Fruit fly (Drosophila melanogaster) whole organism, embryonic: ENCODE measurements around the gene Pbp45.
A peak's percentile ranks its signal among the peaks of the same experiment; 100 is the strongest.

ENCODE experiments used
- Awh ChIP-seq: fragments of 200-800 bp; sonication (Bioruptor generic); IDR thresholded peaks from 2 replicates; pipeline ENCODE4, ENCODE4 v1.3.6; 2022; ENCODE audit warnings: missing biosample characterization, missing genetic modification characterization
- CG10543 ChIP-seq: fragments of 200-800 bp; sonication (Bioruptor generic); optimal IDR thresholded peaks from 3 replicates; lab custom pipeline; 2017; ENCODE audit warnings: missing biosample characterization, mild to moderate bottlenecking, missing genetic modification characterization, moderate library complexity
- CG10959 ChIP-seq: fragments of 200-800 bp; sonication (Bioruptor generic); IDR thresholded peaks from 2 replicates; pipeline ENCODE4 v1.3.6; 2022; ENCODE audit warnings: missing biosample characterization, missing genetic modification characterization
- CG11723 ChIP-seq: fragments of 200-800 bp; sonication (Bioruptor generic); optimal IDR thresholded peaks from 2 replicates; lab custom pipeline; 2017; ENCODE audit warnings: missing biosample characterization, mild to moderate bottlenecking, missing genetic modification characterization
- CG12236 ChIP-seq: fragments of 200-800 bp; sonication (Bioruptor generic); optimal IDR thresholded peaks from 2 replicates; lab custom pipeline; 2016; ENCODE audit warnings: missing biosample characterization, missing genetic modification characterization
- CG12744 ChIP-seq: fragments of 200-800 bp; sonication (Bioruptor generic); optimal IDR thresholded peaks from 2 replicates; lab custom pipeline; 2016; ENCODE audit warnings: missing biosample characterization, missing genetic modification characterization
- CG13287 ChIP-seq: fragments of 200-800 bp; sonication (Bioruptor generic); IDR thresholded peaks from 2 replicates; pipeline ENCODE4 v1.3.6; 2022; ENCODE audit warnings: missing biosample characterization, missing genetic modification characterization; ENCODE audit not compliant: partially characterized antibody
- CG14014 ChIP-seq: fragments of 200-800 bp; sonication (Bioruptor generic); IDR thresholded peaks from 2 replicates; pipeline ENCODE4 v1.3.6; 2022; ENCODE audit warnings: missing biosample characterization, missing genetic modification characterization
- CG15479 ChIP-seq: fragments of 200-800 bp; sonication (Bioruptor generic); optimal IDR thresholded peaks from 3 replicates; lab custom pipeline; 2019; ENCODE audit warnings: missing biosample characterization, mild to moderate bottlenecking, missing genetic modification characterization, moderate library complexity
- CG18599 ChIP-seq: fragments of 200-800 bp; sonication (Bioruptor generic); optimal IDR thresholded peaks from 3 replicates; lab custom pipeline; 2017; ENCODE audit warnings: missing biosample characterization, missing genetic modification characterization, mild to moderate bottlenecking, moderate library complexity, missing genetic modification reagents
- CG2116 ChIP-seq: fragments of 200-800 bp; sonication (Bioruptor generic); optimal IDR thresholded peaks from 3 replicates; lab custom pipeline; 2018; ENCODE audit warnings: missing biosample characterization, mild to moderate bottlenecking, missing genetic modification characterization
- CG34224 ChIP-seq: fragments of 200-800 bp; sonication (Bioruptor generic); IDR thresholded peaks from 3 replicates; pipeline ENCODE4 v1.3.6; 2022; ENCODE audit warnings: missing biosample characterization, missing genetic modification characterization; ENCODE audit not compliant: partially characterized antibody
- CG34422 ChIP-seq: fragments of 200-800 bp; sonication (Bioruptor generic); IDR thresholded peaks from 3 replicates; pipeline ENCODE4 v1.3.6; 2022; ENCODE audit warnings: missing biosample characterization, missing genetic modification characterization
- CG4854 ChIP-seq: fragments of 200-800 bp; sonication (Bioruptor generic); optimal IDR thresholded peaks from 2 replicates; lab custom pipeline; 2016; ENCODE audit warnings: missing biosample characterization, missing genetic modification characterization, inconsistent platforms
- CG6765 ChIP-seq: fragments of 200-800 bp; sonication (Bioruptor generic); optimal IDR thresholded peaks from 3 replicates; lab custom pipeline; 2017; ENCODE audit warnings: missing biosample characterization, mild to moderate bottlenecking, missing genetic modification characterization
- CG7271 ChIP-seq: fragments of 200-800 bp; sonication (Bioruptor generic); optimal IDR thresholded peaks from 2 replicates; lab custom pipeline; 2018; ENCODE audit warnings: missing biosample characterization, mild to moderate bottlenecking, missing genetic modification characterization, moderate library complexity
- CG7928 ChIP-seq: fragments of 200-800 bp; sonication (Bioruptor generic); optimal IDR thresholded peaks from 2 replicates; lab custom pipeline; 2017; ENCODE audit warnings: missing biosample characterization, mild to moderate bottlenecking, missing genetic modification characterization
- CG9609 ChIP-seq: fragments of 200-800 bp; sonication (Bioruptor generic); optimal IDR thresholded peaks from 3 replicates; lab custom pipeline; 2016; ENCODE audit warnings: missing biosample characterization, missing genetic modification characterization
- CoRest ChIP-seq: fragments of 200-800 bp; sonication (Bioruptor generic); optimal IDR thresholded peaks from 3 replicates; lab custom pipeline; 2018; ENCODE audit warnings: missing biosample characterization, mild to moderate bottlenecking, missing genetic modification characterization, moderate library complexity
- Dek ChIP-seq: fragments of 200-800 bp; sonication (Bioruptor generic); optimal IDR thresholded peaks from 3 replicates; lab custom pipeline; 2019; ENCODE audit warnings: missing biosample characterization, mild to moderate bottlenecking, missing genetic modification characterization, moderate library complexity
- Dip3 ChIP-seq: fragments of 200-800 bp; sonication (Bioruptor generic); optimal IDR thresholded peaks from 3 replicates; lab custom pipeline; 2016; ENCODE audit warnings: missing biosample characterization, missing genetic modification characterization
- ERR ChIP-seq: fragments of 200-800 bp; sonication (Bioruptor generic); optimal IDR thresholded peaks from 2 replicates; lab custom pipeline; 2016; ENCODE audit warnings: missing biosample characterization, missing genetic modification characterization
- Eip74EF ChIP-seq, 2 experiments: fragments of 200-800 bp in 1 of 2; fragments of >200 bp in 1 of 2; sonication (Bioruptor generic) in 1 of 2; optimal IDR thresholded peaks; 2 replicates each; lab custom pipeline; 2017 to 2019; ENCODE audit warnings: missing biosample characterization in 2 of 2, missing genetic modification characterization in 2 of 2, mild to moderate bottlenecking in 1 of 2, moderate library complexity in 1 of 2
- Ets97D ChIP-seq: fragments of 200-800 bp; sonication (Bioruptor generic); optimal IDR thresholded peaks from 3 replicates; lab custom pipeline; 2016; ENCODE audit warnings: missing biosample characterization, missing genetic modification characterization
- Hey ChIP-seq: fragments of 200-800 bp; sonication (Bioruptor generic); optimal IDR thresholded peaks from 3 replicates; lab custom pipeline; 2018; ENCODE audit warnings: missing biosample characterization, mild to moderate bottlenecking, missing genetic modification characterization
- Hr3 ChIP-seq: fragments of 200-800 bp; sonication (Bioruptor generic); optimal IDR thresholded peaks from 3 replicates; lab custom pipeline; 2016; ENCODE audit warnings: missing biosample characterization, missing genetic modification characterization
- MTF-1 ChIP-seq: fragments of 200-800 bp; sonication (Bioruptor generic); optimal IDR thresholded peaks from 2 replicates; lab custom pipeline; 2018; ENCODE audit warnings: missing biosample characterization, mild to moderate bottlenecking, missing genetic modification characterization, borderline replicate concordance
- Side ChIP-seq: fragments of 200-800 bp; sonication (Bioruptor generic); optimal IDR thresholded peaks from 2 replicates; lab custom pipeline; 2016; ENCODE audit warnings: missing biosample characterization, missing genetic modification characterization
- Sox100B ChIP-seq: fragments of 200-800 bp; sonication (Bioruptor generic); optimal IDR thresholded peaks from 3 replicates; lab custom pipeline; 2018; ENCODE audit warnings: missing biosample characterization, mild to moderate bottlenecking, missing genetic modification characterization
- Sox102F ChIP-seq: fragments of 200-800 bp; sonication (Bioruptor generic); optimal IDR thresholded peaks from 2 replicates; lab custom pipeline; 2018; ENCODE audit warnings: missing biosample characterization, mild to moderate bottlenecking, missing genetic modification characterization, moderate library complexity
- Spps ChIP-seq: fragments of 200-800 bp; sonication (Bioruptor generic); optimal IDR thresholded peaks from 2 replicates; lab custom pipeline; 2018; ENCODE audit warnings: missing biosample characterization, mild to moderate bottlenecking, missing genetic modification characterization
- Taf1 ChIP-seq: fragments of 200-800 bp; sonication (Bioruptor generic); IDR thresholded peaks from 2 replicates; pipeline ENCODE4 v1.3.6; 2022; ENCODE audit warnings: missing biosample characterization, missing genetic modification characterization
- cad ChIP-seq: fragments of >200 bp; optimal IDR thresholded peaks from 2 replicates; lab custom pipeline; 2017; ENCODE audit warnings: missing biosample characterization, missing genetic modification characterization
- chm ChIP-seq: fragments of 200-800 bp; sonication (Bioruptor generic); IDR thresholded peaks from 2 replicates; pipeline ENCODE4 v1.3.6; 2022; ENCODE audit warnings: missing biosample characterization, missing genetic modification characterization
- da ChIP-seq: fragments of 200-800 bp; sonication (Bioruptor generic); optimal IDR thresholded peaks from 2 replicates; lab custom pipeline; 2016; ENCODE audit warnings: missing biosample characterization, missing genetic modification characterization
- dm ChIP-seq: fragments of 200-800 bp; sonication (Bioruptor generic); optimal IDR thresholded peaks from 3 replicates; lab custom pipeline; 2016; ENCODE audit warnings: missing biosample characterization, missing genetic modification characterization
- fd102C ChIP-seq: fragments of 200-800 bp; sonication (Bioruptor generic); optimal IDR thresholded peaks from 2 replicates; lab custom pipeline; 2018; ENCODE audit warnings: missing biosample characterization, mild to moderate bottlenecking, missing genetic modification characterization, moderate library complexity
- gro ChIP-seq: fragments of 200-800 bp; sonication (Bioruptor generic); optimal IDR thresholded peaks from 2 replicates; lab custom pipeline; 2016; ENCODE audit warnings: missing biosample characterization, missing genetic modification characterization
- gsb-n ChIP-seq: fragments of 200-800 bp; sonication (Bioruptor generic); optimal IDR thresholded peaks from 3 replicates; lab custom pipeline; 2018; ENCODE audit warnings: missing biosample characterization, mild to moderate bottlenecking, missing genetic modification characterization
- gt ChIP-seq: fragments of 200-800 bp; sonication (Bioruptor generic); IDR thresholded peaks from 2 replicates; pipeline ENCODE4 v1.3.6; 2022; ENCODE audit warnings: missing biosample characterization, missing genetic modification characterization
- pan ChIP-seq, 4 experiments: fragments of >200 bp in 3 of 4; fragments of 200-800 bp in 1 of 4; sonication (Bioruptor generic) in 1 of 4; optimal IDR thresholded peaks in 3 of 4; IDR thresholded peaks in 1 of 4; 2 replicates each; pipeline versions ENCODE4 v1.3.6 to Lab custom; 2017 to 2022; ENCODE audit warnings: missing biosample characterization in 2 of 4, missing genetic modification characterization in 2 of 4, mixed read lengths in 1 of 4
- pros ChIP-seq: fragments of 200-800 bp; sonication (Bioruptor generic); optimal IDR thresholded peaks from 3 replicates; lab custom pipeline; 2019; ENCODE audit warnings: missing biosample characterization, mild to moderate bottlenecking, missing genetic modification characterization, moderate library complexity
- psq ChIP-seq: fragments of 200-800 bp; sonication (Bioruptor generic); optimal IDR thresholded peaks from 2 replicates; lab custom pipeline; 2017; ENCODE audit warnings: missing biosample characterization, missing genetic modification characterization
- rib ChIP-seq: fragments of 200-800 bp; sonication (Bioruptor generic); IDR thresholded peaks from 2 replicates; pipeline ENCODE4 v1.3.6; 2022; ENCODE audit warnings: missing biosample characterization, missing genetic modification characterization
- row ChIP-seq: fragments of 200-800 bp; sonication (Bioruptor generic); IDR thresholded peaks from 3 replicates; pipeline ENCODE4 v1.3.6; 2022; ENCODE audit warnings: missing biosample characterization, missing genetic modification characterization
- sens ChIP-seq: fragments of 200-800 bp; sonication (Bioruptor generic); peaks from one replicate; lab custom pipeline; 2016; ENCODE audit warnings: missing biosample characterization, missing genetic modification characterization
- sens-2 ChIP-seq: fragments of 200-800 bp; sonication (Bioruptor generic); IDR thresholded peaks from 2 replicates; pipeline ENCODE4 v1.3.6; 2022; ENCODE audit warnings: missing biosample characterization, missing genetic modification characterization
- sna ChIP-seq: fragments of 200-800 bp; sonication (Bioruptor generic); IDR thresholded peaks from 2 replicates; pipeline ENCODE4 v1.3.6; 2022; ENCODE audit warnings: missing biosample characterization, missing genetic modification characterization; ENCODE audit not compliant: partially characterized antibody
- tx ChIP-seq: fragments of 200-800 bp; sonication (Bioruptor generic); optimal IDR thresholded peaks from 2 replicates; lab custom pipeline; 2016; ENCODE audit warnings: missing biosample characterization, missing genetic modification characterization
- vfl ChIP-seq: fragments of 200-800 bp; sonication (Bioruptor generic); optimal IDR thresholded peaks from 2 replicates; lab custom pipeline; 2016; ENCODE audit warnings: missing biosample characterization, missing genetic modification characterization

Pbp45 gene

DNA sequence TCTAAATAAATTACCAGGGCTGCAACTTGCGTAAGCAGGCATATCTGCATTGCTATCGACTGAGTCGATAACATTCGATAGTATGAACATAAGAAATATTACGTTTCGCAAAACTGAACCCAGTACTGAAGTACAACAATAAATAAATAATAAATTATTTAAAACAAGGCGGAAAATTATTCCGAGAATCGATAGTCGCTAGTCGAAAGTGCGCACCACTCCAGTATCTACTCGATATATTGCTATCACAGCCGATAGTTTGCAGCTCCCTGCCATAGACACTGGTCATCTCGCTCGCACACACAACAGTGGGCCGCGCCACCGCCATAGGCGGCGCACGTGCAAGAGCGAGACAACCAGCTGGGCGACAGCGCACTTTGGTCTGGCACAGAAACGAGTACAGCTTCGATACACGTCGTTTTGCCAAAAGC lies 45.9 kb downstream of the Pbp45 start, which contains the start of gene nsl1 (continued):
- TF ChIP-seq CG10543 (GFP tag; lab: Kevin White, UChicago) (peak; percentile 46), gt (no peak), rib (GFP tag; lab: Robert Waterston, UW) (peak; percentile 69), chm (GFP tag; lab: Robert Waterston, UW) (no peak; the same call in 1 of the 2 replicates), Hr3 (peak; percentile 20), CG14014 (GFP tag; lab: Robert Waterston, UW) (no peak), Sox102F (GFP tag; lab: Kevin White, UChicago) (no peak), sens-2 (GFP tag; lab: Robert Waterston, UW) (no peak), CG12744 (GFP tag; lab: Kevin White, UChicago) (no peak), CG9609 (no peak), CG12236 (GFP tag; lab: Kevin White, UChicago) (no peak), pan (optimal IDR thresholded peaks at IDR 0.05; lab: Kevin White, UChicago) (no peak), pan (GFP tag; optimal IDR thresholded peaks at IDR 0.05 in 1 of 2, IDR thresholded peaks at IDR 0.05 in 1 of 2) (peak in 1 of 2 experiments; percentile 41), row (GFP tag; lab: Robert Waterston, UW) (peak; percentile 71), Taf1 (GFP tag; lab: Robert Waterston, UW) (no peak; the same call in 1 of the 2 replicates), CG13287 (peak; percentile 96), tx (GFP tag; lab: Kevin White, UChicago) (no peak), da (no peak), MTF-1 (GFP tag; lab: Kevin White, UChicago) (no peak), Awh (GFP tag; lab: Robert Waterston, UW) (peak; percentile 24; the same call in 1 of the 2 replicates), vfl (no peak), Hey (tag; lab: Kevin White, UChicago) (no peak), CG34224 (GFP tag; lab: Robert Waterston, UW) (peak; percentile 98), Side (GFP tag; lab: Kevin White, UChicago) (no peak), sna (GFP tag; lab: Robert Waterston, UW) (peak; percentile 96), CG4854 (GFP tag; lab: Kevin White, UChicago) (no peak), CG18599 (no peak), Spps (tag; lab: Kevin White, UChicago) (no peak), CG2116 (peak; percentile 94), CG10959 (no peak), psq (no peak), CG6765 (GFP tag; lab: Kevin White, UChicago) (no peak), fd102C (GFP tag; lab: Kevin White, UChicago) (peak; percentile 22), dm (peak; percentile 54), Sox100B (GFP tag; lab: Kevin White, UChicago) (no peak), sens (peak; percentile 74), Dek (tag; lab: Kevin White, UChicago) (no peak), pros (no peak), gro (GFP tag; lab: Kevin White, UChicago) (no peak), Dip3 (GFP tag; lab: Kevin White, UChicago) (no peak), ERR (GFP tag; lab: Kevin White, UChicago) (no peak), CoRest (tag; lab: Kevin White, UChicago) (peak; percentile 31), CG7928 (peak; percentile 91), gsb-n (no peak), CG34422 (no peak; the same call in 2 of the 3 replicates), CG11723 (GFP tag; lab: Kevin White, UChicago) (no peak), cad (GFP tag; lab: Kevin White, UChicago) (no peak), CG7271 (tag; lab: Kevin White, UChicago) (peak; percentile 8), Ets97D (GFP tag; lab: Kevin White, UChicago) (peak; percentile 66), CG15479 (no peak), Eip74EF (GFP tag; optimal IDR thresholded peaks at IDR 0.05; lab: Kevin White, UChicago) (no peak)
